Fruit fly (Drosophila melanogaster) S2 (cell line): ENCODE data around the gene Noc2.

Source experiments
- CG8478 ChIP-seq: fragments of >200 bp; optimal IDR thresholded peaks from 2 replicates; lab custom pipeline; 2018
- CTCF ChIP-seq, 2 experiments: fragments of >200 bp; optimal IDR thresholded peaks; 2 replicates each; lab custom pipeline; 2018

DNA sequence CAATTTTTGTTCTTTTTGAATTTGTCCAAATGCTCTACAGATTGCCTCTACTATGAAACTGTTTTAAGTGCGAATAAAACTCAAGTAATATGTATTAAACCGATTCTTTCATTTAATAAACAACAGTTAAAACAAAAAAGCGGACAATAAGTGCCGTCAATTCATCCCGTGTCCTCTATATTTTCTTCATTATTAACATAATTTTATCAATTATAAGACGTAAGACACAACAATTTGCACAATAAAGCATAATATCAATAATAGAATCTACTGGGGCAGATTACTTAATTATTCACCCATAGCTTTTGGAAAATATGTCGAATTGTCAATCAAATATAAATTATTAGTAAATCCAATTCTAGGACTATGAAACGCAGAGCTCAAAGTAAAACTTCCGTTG is 9.5 kb downstream of the Noc2 start, which contains the start of gene CG31627:
- TF ChIP-seq CG8478 (lab: Kevin White, UChicago) (no peak), CTCF (optimal IDR thresholded peaks at IDR 0.05; lab: Kevin White, UChicago) (no peak)
